Worm (Caenorhabditis elegans): ENCODE data around the gene T05A8.2.

DNA sequence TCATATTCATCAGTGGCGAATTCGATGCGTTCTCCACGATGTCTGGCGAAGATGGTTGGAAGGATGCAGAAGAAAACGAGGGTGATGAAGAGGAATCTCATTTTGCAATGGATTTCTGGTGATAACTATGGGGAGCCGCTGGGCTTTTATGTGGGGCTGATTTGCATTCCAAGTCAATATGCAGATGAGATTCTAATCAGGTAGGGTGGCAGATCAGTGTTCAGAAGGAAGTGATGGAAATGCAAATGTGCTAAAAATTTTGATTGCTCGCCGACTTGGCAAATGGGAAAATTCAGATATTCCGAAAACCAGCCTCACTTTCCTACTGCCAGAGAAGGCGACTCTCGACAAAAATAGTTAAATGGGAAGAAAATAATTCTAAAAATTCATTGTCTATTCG, 20.7 kb downstream of the T05A8.2 start, which contains the start of gene nspf-3:
- TF ChIP-seq snpc-4 (tag; optimal IDR thresholded peaks at IDR 0.05) (no peak), nhr-76 (tag; optimal IDR thresholded peaks at IDR 0.05) (no peak), pha-4 (tag; optimal IDR thresholded peaks at IDR 0.05) (no peak), flh-1 (GFP tag; optimal IDR thresholded peaks at IDR 0.05) (no peak), elt-1 (tag; optimal IDR thresholded peaks at IDR 0.05; ENCODE audit: borderline replicate concordance, insufficient read depth) (no peak)

All from whole organism, mixed stage, embryonic.